Fruit fly (Drosophila melanogaster) whole organism: ENCODE data around the gene Polr3D.

ENCODE experiments used
- CG8478 ChIP-seq: fragments of >200 bp; optimal IDR thresholded peaks from 2 replicates; lab custom pipeline; 2018; ENCODE audit warnings: inconsistent platforms
- EcR ChIP-seq, 2 experiments: fragments of >200 bp; optimal IDR thresholded peaks; 2 replicates each; lab custom pipeline; 2017; ENCODE audit warnings: missing biosample characterization in 2 of 2, missing genetic modification characterization in 2 of 2, missing genetic modification reagents in 2 of 2
- psq ChIP-seq: fragments of >200 bp; optimal IDR thresholded peaks from 2 replicates; lab custom pipeline; 2017
- usp ChIP-seq: fragments of >200 bp; optimal IDR thresholded peaks from 2 replicates; lab custom pipeline; 2017; ENCODE audit warnings: missing biosample characterization, missing genetic modification characterization, mixed read lengths

- TF ChIP-seq CG8478 (lab: Kevin White, UChicago) (no peak), usp (GFP tag; lab: Kevin White, UChicago) (no peak), psq (no peak), EcR (GFP tag; optimal IDR thresholded peaks at IDR 0.05; lab: Kevin White, UChicago) (no peak)
Measured at dm6 chr3L:18083994-18084393, 25.4 kb downstream of the Polr3D start.
